Worm (Caenorhabditis elegans) whole organism, young adult: ENCODE results near the gene met-2.
A peak's percentile ranks its signal among the peaks of the same experiment; 100 is the strongest.
"Not testable (repeated sequence)": the region's sequence is repeated elsewhere in the genome, so short reads cannot be mapped to it uniquely, and the experiment has no call there.

Source experiments
- B0035.1 ChIP-seq: sonication (generic microtip); optimal IDR thresholded peaks from 2 replicates; lab custom pipeline; 2016; ENCODE audit warnings: missing genetic modification characterization, mild to moderate bottlenecking, missing compliant biosample characterization, missing genotype, missing genetic modification reagents
- D2030.7 ChIP-seq: fragments of 200-800 bp; sonication (Bioruptor generic); IDR thresholded peaks from 2 replicates; pipeline ENCODE4 v1.3.6; 2022; ENCODE audit warnings: missing genetic modification reagents, missing genetic modification characterization, missing compliant biosample characterization
- F10E7.11 ChIP-seq: sonication (generic microtip); optimal IDR thresholded peaks from 2 replicates; lab custom pipeline; 2017; ENCODE audit warnings: mild to moderate bottlenecking, missing genetic modification characterization, moderate library complexity, missing compliant biosample characterization
- F33H1.4 ChIP-seq: fragments of 200-800 bp; sonication (Bioruptor generic); IDR thresholded peaks from 2 replicates; pipeline ENCODE4 v1.3.6; 2022; ENCODE audit warnings: missing genetic modification reagents, missing genetic modification characterization, missing compliant biosample characterization
- F39B2.1 ChIP-seq: fragments of 200-800 bp; sonication (Bioruptor generic); IDR thresholded peaks from 2 replicates; pipeline ENCODE4 v1.3.6; 2022; ENCODE audit warnings: missing genetic modification reagents, missing genetic modification characterization, missing compliant biosample characterization
- T26A5.8 ChIP-seq: sonication (generic microtip); optimal IDR thresholded peaks from 2 replicates; lab custom pipeline; 2016; ENCODE audit warnings: missing genetic modification characterization, missing compliant biosample characterization
- Y53G8AR.9 ChIP-seq: fragments of 200-800 bp; sonication (Bioruptor generic); conservative IDR thresholded peaks from 2 replicates; pipeline ENCODE4 v1.3.6; 2022; ENCODE audit warnings: missing genetic modification reagents, missing genetic modification characterization, missing compliant biosample characterization
- aptf-3 ChIP-seq: fragments of 200-800 bp; sonication (Bioruptor generic); IDR thresholded peaks from 2 replicates; pipeline ENCODE4 v1.3.6; 2022; ENCODE audit warnings: missing genetic modification characterization, missing compliant biosample characterization
- athp-1 ChIP-seq: sonication (generic microtip); optimal IDR thresholded peaks from 2 replicates; lab custom pipeline; 2017; ENCODE audit warnings: mild to moderate bottlenecking, missing genetic modification characterization, missing compliant biosample characterization
- ceh-40 ChIP-seq: fragments of 200-800 bp; sonication (Bioruptor generic); IDR thresholded peaks from 2 replicates; pipeline ENCODE4 v1.3.6; 2022; ENCODE audit warnings: missing genetic modification characterization, missing compliant biosample characterization
- ceh-58 ChIP-seq: fragments of 200-800 bp; sonication (Bioruptor generic); IDR thresholded peaks from 2 replicates; pipeline ENCODE4 v1.3.6; 2022; ENCODE audit warnings: missing genetic modification characterization, missing compliant biosample characterization
- dox-1 ChIP-seq: fragments of 200-800 bp; sonication (Bioruptor generic); IDR thresholded peaks from 2 replicates; pipeline ENCODE4 v1.3.6; 2022; ENCODE audit warnings: missing genetic modification reagents, missing genetic modification characterization, missing compliant biosample characterization
- egrh-3 ChIP-seq: fragments of 200-800 bp; sonication (Bioruptor generic); IDR thresholded peaks from 2 replicates; pipeline ENCODE4 v1.3.6; 2022; ENCODE audit warnings: missing genetic modification reagents, missing genetic modification characterization, missing compliant biosample characterization
- ekl-4 ChIP-seq: fragments of 200-800 bp; sonication (Bioruptor generic); IDR thresholded peaks from 2 replicates; pipeline ENCODE4 v1.3.6; 2022; ENCODE audit warnings: missing genetic modification reagents, missing genetic modification characterization, missing compliant biosample characterization
- fkh-3 ChIP-seq: sonication (generic microtip); optimal IDR thresholded peaks from 2 replicates; lab custom pipeline; 2016; ENCODE audit warnings: mild to moderate bottlenecking, missing genetic modification characterization, missing compliant biosample characterization
- hsf-1 ChIP-seq: fragments of 200-800 bp; sonication (Bioruptor generic); IDR thresholded peaks from 2 replicates; pipeline ENCODE4 v1.3.6; 2022; ENCODE audit warnings: missing genetic modification reagents, missing genetic modification characterization, missing compliant biosample characterization
- lin-40 ChIP-seq: sonication (generic microtip); optimal IDR thresholded peaks from 2 replicates; lab custom pipeline; 2016; ENCODE audit warnings: missing genetic modification characterization, mild to moderate bottlenecking, missing compliant biosample characterization, missing genotype, missing genetic modification reagents
- madf-10 ChIP-seq: sonication (generic microtip); optimal IDR thresholded peaks from 2 replicates; lab custom pipeline; 2016; ENCODE audit warnings: mild to moderate bottlenecking, missing genetic modification characterization, missing compliant biosample characterization
- madf-6 ChIP-seq: fragments of 200-800 bp; sonication (Bioruptor generic); IDR thresholded peaks from 2 replicates; pipeline ENCODE4 v1.3.6; 2022; ENCODE audit warnings: missing genetic modification reagents, missing genetic modification characterization, missing compliant biosample characterization
- madf-8 ChIP-seq: fragments of 200-800 bp; sonication (Bioruptor generic); conservative IDR thresholded peaks from 2 replicates; pipeline ENCODE4 v1.3.6; 2022; ENCODE audit warnings: missing genetic modification reagents, missing genetic modification characterization, missing compliant biosample characterization
- mcd-1 ChIP-seq: fragments of 200-800 bp; sonication (Bioruptor generic); IDR thresholded peaks from 2 replicates; pipeline ENCODE4 v1.3.6; 2022; ENCODE audit warnings: missing genetic modification reagents, missing genetic modification characterization, missing compliant biosample characterization
- nhr-179 ChIP-seq: sonication (generic microtip); optimal IDR thresholded peaks from 2 replicates; lab custom pipeline; 2016; ENCODE audit warnings: mild to moderate bottlenecking, missing genetic modification characterization, missing compliant biosample characterization
- pbrm-1 ChIP-seq: fragments of 200-800 bp; sonication (Bioruptor generic); IDR thresholded peaks from 2 replicates; pipeline ENCODE4 v1.3.6; 2022; ENCODE audit warnings: missing genetic modification reagents, missing genetic modification characterization, missing compliant biosample characterization
- rcor-1 ChIP-seq: fragments of 200-800 bp; sonication (Bioruptor generic); IDR thresholded peaks from 2 replicates; pipeline ENCODE4 v1.3.6; 2022; ENCODE audit warnings: missing genetic modification reagents, missing genetic modification characterization, missing compliant biosample characterization
- rec-8 ChIP-seq, 2 experiments: sonication (generic microtip); optimal IDR thresholded peaks; 2 replicates each; lab custom pipeline; 2016; ENCODE audit warnings: mild to moderate bottlenecking in 2 of 2, missing genetic modification characterization in 2 of 2, missing genetic modification reagents in 2 of 2, missing genotype in 2 of 2, missing biosample characterization in 1 of 2, missing compliant biosample characterization in 1 of 2, moderate library complexity in 1 of 2
- rpc-1 ChIP-seq, 2 experiments: fragments of 150-350 bp in 1 of 2; sonication (generic microtip) in 1 of 2; optimal IDR thresholded peaks; 2 replicates each; lab custom pipeline; 2014 to 2018; ENCODE audit warnings: missing biosample characterization in 1 of 2, missing genetic modification characterization in 1 of 2, missing genetic modification reagents in 1 of 2, missing genotype in 1 of 2
- ztf-25 ChIP-seq: fragments of 200-800 bp; sonication (Bioruptor generic); IDR thresholded peaks from 2 replicates; pipeline ENCODE4 v1.3.6; 2022; ENCODE audit warnings: missing genetic modification reagents, missing genetic modification characterization, missing compliant biosample characterization
- ztf-28 ChIP-seq: fragments of 200-800 bp; sonication (Bioruptor generic); IDR thresholded peaks from 2 replicates; pipeline ENCODE4 v1.3.6; 2022; ENCODE audit warnings: missing genetic modification reagents, missing genetic modification characterization, missing compliant biosample characterization

Gene met-2

DNA sequence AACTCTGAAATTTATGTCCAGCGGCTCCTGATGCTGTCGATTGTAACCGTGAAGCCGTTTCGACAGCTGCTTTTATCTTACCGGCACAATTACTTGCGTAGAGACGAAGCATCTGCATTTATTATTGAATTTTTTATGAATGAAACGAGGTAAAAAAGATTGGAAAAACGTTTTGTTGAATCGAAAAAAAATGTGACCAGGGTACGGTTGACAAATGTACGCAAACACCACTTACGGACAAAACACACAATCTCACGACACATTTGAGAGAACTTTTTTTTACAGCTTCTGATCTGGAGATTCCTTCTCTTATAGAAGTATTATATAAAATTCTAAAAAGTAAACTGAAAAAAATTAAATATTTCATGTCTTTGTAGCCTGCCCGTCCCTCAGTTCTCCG, 43.3 kb upstream of the met-2 start, which contains the start of the genes mrps-18A and ZC262.2 (continued):
- TF ChIP-seq lin-40 (tag; lab: Kevin White, UChicago) (no peak), fkh-3 (no peak), rpc-1 (optimal IDR thresholded peaks at IDR 0.05; lab: Kevin White, UChicago) (no peak), rpc-1 (tag; optimal IDR thresholded peaks at IDR 0.05; lab: Kevin White, UChicago) (no peak), B0035.1 (tag; lab: Kevin White, UChicago) (no peak)

DNA sequence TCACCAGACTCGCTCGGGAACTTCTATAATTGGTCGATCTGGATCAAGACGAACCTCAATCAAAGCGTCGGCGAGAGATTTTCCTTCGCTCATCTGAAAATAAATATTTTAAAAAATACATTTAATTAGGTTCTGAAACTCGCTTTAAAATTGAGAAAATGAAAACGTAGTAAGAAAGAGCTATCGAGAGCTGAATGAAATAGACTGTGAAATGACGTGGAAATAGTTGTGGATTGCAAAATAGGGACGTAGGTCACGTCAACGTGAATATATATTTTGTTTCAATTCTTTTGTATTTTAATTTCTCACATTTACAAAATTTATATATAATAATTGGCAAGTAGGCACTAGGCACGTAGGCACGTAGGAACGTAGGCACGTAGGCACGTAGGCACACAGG, 40.7 kb upstream of the met-2 start, which contains the start of gene ZC262.4:
ZC262.4 (minus strand) TSS at position 101 of the 400 bp plus-strand sequence.
- TF ChIP-seq athp-1 (tag; lab: Kevin White, UChicago) (no peak), ztf-25 (GFP tag; lab: Robert Waterston, UW) (no peak), ztf-28 (no peak)

DNA sequence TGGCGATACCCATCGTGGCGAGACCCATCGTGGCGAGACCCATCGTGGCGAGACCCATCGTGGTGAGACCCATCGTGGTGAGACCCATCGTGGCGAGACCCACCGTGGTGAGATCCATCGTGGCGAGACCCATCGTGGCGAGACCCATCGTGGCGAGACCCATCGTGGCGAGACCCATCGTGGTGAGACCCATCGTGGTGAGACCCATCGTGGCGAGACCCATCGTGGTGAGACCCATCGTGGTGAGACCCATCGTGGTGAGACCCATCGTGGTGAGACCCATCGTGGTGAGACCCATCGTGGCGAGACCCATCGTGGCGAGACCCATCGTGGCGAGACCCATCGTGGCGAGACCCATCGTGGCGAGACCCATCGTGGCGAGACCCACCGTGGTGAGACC, 39.5 kb upstream of the met-2 start:
- peak; percentile 30 for TF ChIP-seq F33H1.4 (GFP tag; lab: Robert Waterston, UW)
- TF ChIP-seq egrh-3 (GFP tag; lab: Robert Waterston, UW) = peak; percentile 91; the same call in 1 of the 2 replicates

DNA sequence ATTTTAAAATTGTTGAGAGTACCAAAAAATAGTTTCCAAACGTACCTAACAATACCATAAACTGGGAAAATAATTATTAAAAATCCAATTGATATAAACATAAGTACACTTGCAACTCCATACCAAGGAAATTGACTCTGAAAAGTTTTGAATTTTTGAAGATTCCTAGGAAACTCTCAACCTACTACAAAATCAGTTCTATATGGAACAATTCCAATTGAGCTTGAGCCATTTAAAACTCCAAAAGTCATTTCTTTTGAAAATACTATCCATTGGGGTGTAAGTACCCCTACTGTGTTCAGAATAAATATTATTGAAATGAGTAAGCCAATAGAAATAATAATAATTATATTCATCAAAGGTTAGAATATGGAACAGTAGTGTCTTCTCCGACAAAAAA, 35.7 kb upstream of the met-2 start, which contains the start of gene clc-28:
clc-28 (minus strand) TSS at position 101 of the 400 bp plus-strand sequence.
- TF ChIP-seq madf-10; rec-8 (tag; optimal IDR thresholded peaks at IDR 0.05; lab: Kevin White, UChicago); Y53G8AR.9 (GFP tag; lab: Robert Waterston, UW): not testable (repeated sequence)

DNA sequence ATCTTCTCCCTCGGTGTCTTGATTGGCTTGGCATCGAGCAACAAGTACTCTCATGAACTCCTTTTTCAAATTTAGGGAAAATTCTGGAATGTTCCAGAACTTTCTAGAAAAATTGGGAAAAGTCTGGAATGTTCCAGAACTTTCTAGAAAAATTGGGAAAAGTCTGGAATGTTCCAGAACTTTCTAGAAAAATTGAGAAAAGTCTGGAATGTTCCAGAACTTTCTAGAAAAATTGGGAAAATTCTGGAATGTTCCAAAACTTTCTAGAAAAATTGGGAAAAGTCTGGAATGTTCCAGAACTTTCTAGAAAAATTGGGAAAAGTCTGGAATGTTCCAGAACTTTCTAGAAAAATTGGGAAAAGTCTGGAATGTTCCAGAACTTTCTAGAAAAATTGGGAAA, 30.8 kb upstream of the met-2 start, which contains the start of gene ZC262.7:
ZC262.7 (minus strand) TSS at position 54 of the 400 bp plus-strand sequence.
- TF ChIP-seq madf-8 (0 out of 2 replicates have a peak, but pooled peaks have one; percentile 15), hsf-1 (GFP tag; lab: Robert Waterston, UW) (peak; percentile 99), ceh-58 (GFP tag; lab: Robert Waterston, UW) (0 out of 2 replicates have a peak, but pooled peaks have one; percentile 7), pbrm-1 (GFP tag; lab: Robert Waterston, UW) (peak; percentile 88), ceh-40 (GFP tag; lab: Robert Waterston, UW) (peak; percentile 89), madf-6 (GFP tag; lab: Robert Waterston, UW) (peak; percentile 44), ekl-4 (GFP tag; lab: Robert Waterston, UW) (peak; percentile 55; the same call in 1 of the 2 replicates), egrh-3 (GFP tag; lab: Robert Waterston, UW) (peak; percentile 77), D2030.7 (peak; percentile 83), F39B2.1 (peak; percentile 68; the same call in 1 of the 2 replicates), mcd-1 (peak; percentile 23; the same call in 1 of the 2 replicates), dox-1 (GFP tag; lab: Robert Waterston, UW) (peak; percentile 98), aptf-3 (GFP tag; lab: Robert Waterston, UW) (peak; percentile 85; the same call in 1 of the 2 replicates), rcor-1 (peak; percentile 52; the same call in 1 of the 2 replicates), F33H1.4 (GFP tag; lab: Robert Waterston, UW) (peak; percentile 35; the same call in 1 of the 2 replicates), ztf-25 (GFP tag; lab: Robert Waterston, UW) (peak; percentile 43; the same call in 1 of the 2 replicates)
- TF ChIP-seq, all 124 proteins: peak for 16; not testable (repeated sequence) for 108

DNA sequence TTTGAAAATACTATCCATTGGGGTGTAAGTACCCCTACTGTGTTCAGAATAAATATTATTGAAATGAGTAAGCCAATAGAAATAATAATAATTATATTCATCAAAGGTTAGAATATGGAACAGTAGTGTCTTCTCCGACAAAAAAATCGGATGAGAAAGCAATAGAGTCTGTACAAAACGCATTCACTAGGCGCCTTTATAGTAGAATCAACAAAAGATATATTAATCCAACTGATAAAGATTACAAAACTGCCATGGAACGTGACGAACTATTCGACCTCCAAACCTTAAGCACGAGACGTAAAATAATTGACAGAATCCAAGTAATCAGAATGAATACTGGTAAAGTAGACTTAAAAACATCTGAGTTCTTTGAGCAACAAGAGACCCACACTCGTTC, 27.3 kb upstream of the met-2 start, which contains the start of gene clc-29:
clc-29 (minus strand) TSS at position 101 of the 400 bp plus-strand sequence.
- TF ChIP-seq F10E7.11, T26A5.8, nhr-179 (tag; lab: Kevin White, UChicago): not testable (repeated sequence)
